Worm (Caenorhabditis elegans) whole organism, L4 larva: Measurements from ENCODE around the gene F57G4.1.

Experiments used
- F26F4.8 ChIP-seq: fragments of 200-800 bp; sonication (Bioruptor generic); conservative IDR thresholded peaks from 2 replicates; pipeline ENCODE4 v1.3.6; 2022; ENCODE audit warnings: missing genetic modification characterization, missing compliant biosample characterization
- T20F7.1 ChIP-seq: fragments of 200-800 bp; sonication (Bioruptor generic); optimal IDR thresholded peaks from 2 replicates; lab custom pipeline; 2018; ENCODE audit warnings: mild to moderate bottlenecking, missing genetic modification characterization, missing compliant biosample characterization
- aly-2 ChIP-seq: sonication (generic microtip); optimal IDR thresholded peaks from 2 replicates; lab custom pipeline; 2018; ENCODE audit warnings: missing biosample characterization, missing genetic modification characterization
- attf-4 ChIP-seq: sonication (generic microtip); optimal IDR thresholded peaks from 3 replicates; lab custom pipeline; 2017; ENCODE audit warnings: missing biosample characterization, missing genetic modification characterization
- dmd-8 ChIP-seq: fragments of 200-800 bp; sonication (Bioruptor generic); IDR thresholded peaks from 2 replicates; pipeline ENCODE4 v1.3.6; 2022; ENCODE audit warnings: missing genetic modification characterization, missing compliant biosample characterization
- lin-15B ChIP-seq: fragments of 150-350 bp; sonication (generic microtip); optimal IDR thresholded peaks from 3 replicates; lab custom pipeline; 2014; ENCODE audit warnings: missing biosample characterization, missing genetic modification characterization
- nhr-25 ChIP-seq: sonication (generic microtip); optimal IDR thresholded peaks from 2 replicates; lab custom pipeline; 2017; ENCODE audit warnings: missing genetic modification characterization, mild to moderate bottlenecking, missing compliant biosample characterization, antibody characterized with exemption, moderate library complexity, borderline replicate concordance; ENCODE audit not compliant: insufficient read depth
- nhr-42 ChIP-seq: fragments of 200-800 bp; sonication (Bioruptor generic); IDR thresholded peaks from 2 replicates; pipeline ENCODE4 v1.3.6; 2022; ENCODE audit warnings: missing genetic modification characterization, missing compliant biosample characterization
- snpc-1.2 ChIP-seq: fragments of 200-800 bp; sonication (Bioruptor generic); IDR thresholded peaks from 2 replicates; pipeline ENCODE4 v1.3.6; 2022; ENCODE audit warnings: missing genetic modification reagents, missing genetic modification characterization, missing compliant biosample characterization
- snpc-4 ChIP-seq: fragments of 150-350 bp; optimal IDR thresholded peaks from 2 replicates; lab custom pipeline; 2014; ENCODE audit warnings: missing biosample characterization, missing genetic modification characterization
- unc-62 ChIP-seq, 3 experiments: fragments of 150-350 bp in 1 of 3; sonication (generic microtip); optimal IDR thresholded peaks in 2 of 3; peaks in 1 of 3; 1 replicate in 1 of 3; 2 replicates in 2 of 3; lab custom pipeline; 2014 to 2017; ENCODE audit warnings: missing biosample characterization in 3 of 3, missing genetic modification characterization in 3 of 3, missing genetic modification reagents in 3 of 3, missing genotype in 1 of 3
- ztf-11 ChIP-seq: fragments of 150-350 bp; optimal IDR thresholded peaks from 2 replicates; lab custom pipeline; 2014; ENCODE audit warnings: missing biosample characterization, missing genetic modification characterization

DNA sequence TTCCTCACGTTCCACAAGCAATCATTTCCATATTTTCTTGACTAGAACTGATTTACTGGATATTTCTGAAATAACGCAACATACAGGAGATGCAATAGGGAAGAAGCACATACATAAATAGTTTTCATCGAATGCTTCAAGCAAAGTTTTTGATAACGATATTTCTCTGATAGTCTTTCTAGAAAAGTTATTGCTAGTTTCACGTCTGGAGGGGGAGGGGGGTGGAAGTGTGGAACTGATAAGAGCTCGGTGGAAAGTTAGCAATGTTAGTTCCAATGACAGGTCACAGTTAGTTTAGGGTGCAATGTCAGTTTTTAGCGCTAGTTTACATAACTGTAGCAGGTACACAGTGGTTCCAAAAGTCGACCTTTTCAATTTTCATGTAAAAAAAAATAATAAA lies 6.5 kb upstream of the F57G4.1 start, which contains the start of gene Y6G8.6:
- TF ChIP-seq attf-4 (tag; lab: Kevin White, UChicago) (no peak), snpc-4 (tag; lab: Kevin White, UChicago) (no peak), unc-62 (GFP tag; optimal IDR thresholded peaks at IDR 0.05 in 1 of 2; lab: Kevin White, UChicago) (no peak), unc-62 (tag; optimal IDR thresholded peaks at IDR 0.05; lab: Kevin White, UChicago) (no peak), T20F7.1 (GFP tag; lab: Kevin White, UChicago) (no peak), aly-2 (tag; lab: Kevin White, UChicago) (no peak), nhr-25 (tag; lab: Kevin White, UChicago) (no peak), F26F4.8 (GFP tag; lab: Robert Waterston, UW) (no peak), dmd-8 (GFP tag; lab: Robert Waterston, UW) (no peak), nhr-42 (GFP tag; lab: Robert Waterston, UW) (no peak), lin-15B (tag; lab: Kevin White, UChicago) (no peak), snpc-1.2 (GFP tag; lab: Robert Waterston, UW) (no peak), ztf-11 (tag; lab: Kevin White, UChicago) (no peak)
